Fruit fly (Drosophila melanogaster): ENCODE results near the gene CG4955.

dm6 chrX:17108000-17108399 is 26.8 kb downstream of the CG4955 start:
- TF ChIP-seq Met (GFP tag; optimal IDR thresholded peaks at IDR 0.05) = peak; percentile 4
- no peak for TF ChIP-seq topi (GFP tag; optimal IDR thresholded peaks at IDR 0.05)
- TF ChIP-seq CG4318 (GFP tag; optimal IDR thresholded peaks at IDR 0.05) = no peak
- TF ChIP-seq eg (GFP tag; IDR thresholded peaks at IDR 0.05) = no peak
- no peak for TF ChIP-seq fd85E (GFP tag; optimal IDR thresholded peaks at IDR 0.05)
- TF ChIP-seq CG6854 (GFP tag; optimal IDR thresholded peaks at IDR 0.05) = no peak
- no peak for TF ChIP-seq Lpt (GFP tag; optimal IDR thresholded peaks at IDR 0.05)
- TF ChIP-seq salr (GFP tag; optimal IDR thresholded peaks at IDR 0.05) = peak in 1 of 2 experiments; percentile 11

Measured in whole organism, prepupa.